Worm (Caenorhabditis elegans) whole organism, L2 larva: ENCODE results near the gene vab-15.

ENCODE experiments used
- C34F6.9 ChIP-seq: fragments of 150-350 bp; optimal IDR thresholded peaks from 2 replicates; lab custom pipeline; 2014; ENCODE audit warnings: missing biosample characterization, missing genetic modification characterization
- R02D3.7 ChIP-seq: fragments of 150-350 bp; optimal IDR thresholded peaks from 2 replicates; lab custom pipeline; 2014; ENCODE audit warnings: missing biosample characterization, missing genetic modification characterization
- Y55F3AM.14 ChIP-seq: fragments of 200-800 bp; sonication (Bioruptor generic); optimal IDR thresholded peaks from 2 replicates; lab custom pipeline; 2018; ENCODE audit warnings: mild to moderate bottlenecking, missing genetic modification characterization, missing compliant biosample characterization
- ZK546.5 ChIP-seq: sonication (generic microtip); optimal IDR thresholded peaks from 2 replicates; lab custom pipeline; 2017; ENCODE audit warnings: missing biosample characterization, missing genetic modification characterization
- alr-1 ChIP-seq: fragments of 150-350 bp; optimal IDR thresholded peaks from 2 replicates; lab custom pipeline; 2014; ENCODE audit warnings: missing biosample characterization, missing genetic modification characterization
- aly-2 ChIP-seq: fragments of 150-350 bp; optimal IDR thresholded peaks from 2 replicates; lab custom pipeline; 2014; ENCODE audit warnings: missing biosample characterization, missing genetic modification characterization
- blmp-1 ChIP-seq: sonication (generic microtip); optimal IDR thresholded peaks from 2 replicates; lab custom pipeline; 2017; ENCODE audit warnings: missing genetic modification characterization, mild to moderate bottlenecking, missing compliant biosample characterization, antibody characterized with exemption, moderate library complexity; ENCODE audit not compliant: insufficient read depth
- ceh-16 ChIP-seq: fragments of 150-350 bp; optimal IDR thresholded peaks from 2 replicates; lab custom pipeline; 2014; ENCODE audit warnings: missing biosample characterization, missing genetic modification characterization
- ceh-82 ChIP-seq: fragments of 150-350 bp; optimal IDR thresholded peaks from 2 replicates; lab custom pipeline; 2014; ENCODE audit warnings: missing biosample characterization, missing genetic modification characterization
- dmd-4 ChIP-seq: sonication (generic microtip); optimal IDR thresholded peaks from 2 replicates; lab custom pipeline; 2017; ENCODE audit warnings: missing biosample characterization, missing genetic modification characterization
- egl-27 ChIP-seq: sonication (generic microtip); optimal IDR thresholded peaks from 3 replicates; lab custom pipeline; 2017; ENCODE audit warnings: missing biosample characterization, missing genetic modification reagents, missing genetic modification characterization
- elt-1 ChIP-seq: fragments of 150-350 bp; optimal IDR thresholded peaks from 2 replicates; lab custom pipeline; 2014; ENCODE audit warnings: missing biosample characterization, missing genetic modification characterization
- fos-1 ChIP-seq: fragments of 150-350 bp; optimal IDR thresholded peaks from 2 replicates; lab custom pipeline; 2014; ENCODE audit warnings: missing biosample characterization, missing genetic modification characterization
- gmeb-1 ChIP-seq: fragments of 150-350 bp; optimal IDR thresholded peaks from 2 replicates; lab custom pipeline; 2014; ENCODE audit warnings: missing biosample characterization, missing genetic modification characterization
- lin-13 ChIP-seq: fragments of 150-350 bp; optimal IDR thresholded peaks from 2 replicates; lab custom pipeline; 2014; ENCODE audit warnings: missing biosample characterization, missing genetic modification reagents, missing genetic modification characterization
- lin-39 ChIP-seq: fragments of 150-350 bp; optimal IDR thresholded peaks from 2 replicates; lab custom pipeline; 2014; ENCODE audit warnings: missing biosample characterization, missing genetic modification reagents, missing genetic modification characterization
- lsy-2 ChIP-seq, 2 experiments: fragments of 150-350 bp in 1 of 2; sonication (generic microtip) in 1 of 2; optimal IDR thresholded peaks; 2 replicates each; lab custom pipeline; 2014 to 2017; ENCODE audit warnings: missing biosample characterization in 2 of 2, missing genetic modification characterization in 2 of 2
- mab-5 ChIP-seq: fragments of 150-350 bp; optimal IDR thresholded peaks from 2 replicates; lab custom pipeline; 2014; ENCODE audit warnings: missing biosample characterization, missing genetic modification characterization
- nhr-10 ChIP-seq: sonication (generic microtip); optimal IDR thresholded peaks from 2 replicates; lab custom pipeline; 2017; ENCODE audit warnings: missing biosample characterization, missing genetic modification characterization
- nhr-11 ChIP-seq: fragments of 150-350 bp; optimal IDR thresholded peaks from 2 replicates; lab custom pipeline; 2014; ENCODE audit warnings: missing biosample characterization, missing genetic modification characterization
- nhr-12 ChIP-seq: fragments of 150-350 bp; optimal IDR thresholded peaks from 2 replicates; lab custom pipeline; 2014; ENCODE audit warnings: missing biosample characterization, missing genetic modification characterization
- nhr-129 ChIP-seq: fragments of 150-350 bp; optimal IDR thresholded peaks from 2 replicates; lab custom pipeline; 2014; ENCODE audit warnings: missing biosample characterization, missing genetic modification characterization
- nhr-23 ChIP-seq: fragments of 150-350 bp; optimal IDR thresholded peaks from 2 replicates; lab custom pipeline; 2014; ENCODE audit warnings: missing biosample characterization, missing genetic modification reagents, missing genetic modification characterization
- nhr-237 ChIP-seq: fragments of 150-350 bp; optimal IDR thresholded peaks from 2 replicates; lab custom pipeline; 2014; ENCODE audit warnings: missing biosample characterization, missing genetic modification characterization
- nhr-25 ChIP-seq: fragments of 150-350 bp; sonication (generic microtip); optimal IDR thresholded peaks from 3 replicates; lab custom pipeline; 2014; ENCODE audit warnings: missing biosample characterization, missing genetic modification characterization
- nhr-77 ChIP-seq: fragments of 150-350 bp; optimal IDR thresholded peaks from 2 replicates; lab custom pipeline; 2014; ENCODE audit warnings: missing biosample characterization, missing genetic modification characterization
- peb-1 ChIP-seq: fragments of 150-350 bp; optimal IDR thresholded peaks from 2 replicates; lab custom pipeline; 2014; ENCODE audit warnings: missing biosample characterization, missing genetic modification characterization
- sem-4 ChIP-seq: fragments of 150-350 bp; optimal IDR thresholded peaks from 2 replicates; lab custom pipeline; 2014; ENCODE audit warnings: missing biosample characterization, missing genetic modification reagents, missing genetic modification characterization
- skn-1 ChIP-seq: sonication (generic microtip); optimal IDR thresholded peaks from 2 replicates; lab custom pipeline; 2017; ENCODE audit warnings: missing biosample characterization, missing genetic modification characterization
- sma-9 ChIP-seq, 2 experiments: fragments of 150-350 bp in 1 of 2; sonication (generic microtip) in 1 of 2; optimal IDR thresholded peaks; 2 replicates each; lab custom pipeline; 2014 to 2016; ENCODE audit warnings: missing genetic modification characterization in 2 of 2, mild to moderate bottlenecking in 1 of 2, missing biosample characterization in 1 of 2, missing compliant biosample characterization in 1 of 2, missing genetic modification reagents in 1 of 2, moderate library complexity in 1 of 2
- unc-39 ChIP-seq: fragments of 150-350 bp; optimal IDR thresholded peaks from 2 replicates; lab custom pipeline; 2014; ENCODE audit warnings: missing biosample characterization, missing genetic modification characterization
- unc-55 ChIP-seq: fragments of 150-350 bp; sonication (generic microtip); optimal IDR thresholded peaks from 3 replicates; lab custom pipeline; 2014; ENCODE audit warnings: missing biosample characterization, missing genetic modification reagents, missing genetic modification characterization
- ztf-1 ChIP-seq: fragments of 200-800 bp; sonication (Bioruptor generic); conservative IDR thresholded peaks from 2 replicates; pipeline ENCODE4 v1.3.6; 2022; ENCODE audit warnings: missing genetic modification characterization, missing compliant biosample characterization
- ztf-11 ChIP-seq: sonication (generic microtip); optimal IDR thresholded peaks from 2 replicates; lab custom pipeline; 2017; ENCODE audit warnings: missing biosample characterization, missing genetic modification characterization
- ztf-4 ChIP-seq: fragments of 150-350 bp; optimal IDR thresholded peaks from 2 replicates; lab custom pipeline; 2014; ENCODE audit warnings: missing biosample characterization, missing genetic modification characterization

vab-15 gene

DNA sequence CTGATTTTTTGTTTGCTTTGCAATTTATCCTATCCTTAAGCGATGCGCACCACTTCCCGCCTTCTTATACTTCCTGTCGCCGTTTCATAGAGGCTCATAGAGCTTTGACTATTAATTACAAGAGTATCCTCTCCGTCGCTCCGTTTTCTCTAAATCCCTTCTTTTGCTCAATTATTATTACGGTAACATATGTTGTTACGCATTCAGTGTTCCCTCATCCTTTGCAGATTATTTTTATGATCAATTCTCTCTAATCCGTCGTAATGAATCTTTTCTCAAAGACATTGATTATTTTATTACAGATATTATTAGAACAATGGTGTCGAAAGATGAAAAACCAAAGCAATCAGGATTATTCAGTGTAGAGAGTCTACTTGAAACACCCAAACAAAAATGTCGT, at the start of gene vab-15:
Gene vab-15, plus strand, starts transcription at position 301 of the 400 bp plus-strand sequence.
- TF ChIP-seq gmeb-1 (tag; lab: Kevin White, UChicago) (no peak), Y55F3AM.14 (GFP tag; lab: Kevin White, UChicago) (no peak)

DNA sequence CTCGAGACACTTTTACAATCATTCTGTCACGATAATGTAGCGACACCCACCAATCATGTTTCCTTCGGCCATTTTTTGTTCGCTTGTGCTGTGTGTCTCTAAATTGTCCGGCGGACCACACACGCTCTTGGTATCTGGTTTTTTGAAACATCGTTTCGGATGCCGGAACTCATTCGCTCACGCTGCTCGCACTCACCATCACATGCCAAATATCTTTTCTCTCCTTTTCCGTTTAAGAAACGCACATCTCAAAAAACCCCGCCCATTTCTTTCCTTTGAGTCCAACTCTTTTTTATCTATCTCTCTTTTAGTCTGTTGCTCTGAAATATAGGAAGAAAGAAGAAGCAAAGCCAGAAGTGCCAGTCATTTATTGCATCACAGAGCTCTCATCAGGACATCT, 48.5 kb upstream of the vab-15 start, which contains the start of gene F36G3.3:
Gene F36G3.3, plus strand, starts transcription at position 306 of the 400 bp plus-strand sequence.
- TF ChIP-seq unc-55 (GFP tag; lab: Kevin White, UChicago), result peak; percentile 31
- no peak for TF ChIP-seq alr-1 (tag; lab: Kevin White, UChicago)
- peak; percentile 11 for TF ChIP-seq C34F6.9 (tag; lab: Kevin White, UChicago)
- TF ChIP-seq, all 48 proteins: peak for 2

DNA sequence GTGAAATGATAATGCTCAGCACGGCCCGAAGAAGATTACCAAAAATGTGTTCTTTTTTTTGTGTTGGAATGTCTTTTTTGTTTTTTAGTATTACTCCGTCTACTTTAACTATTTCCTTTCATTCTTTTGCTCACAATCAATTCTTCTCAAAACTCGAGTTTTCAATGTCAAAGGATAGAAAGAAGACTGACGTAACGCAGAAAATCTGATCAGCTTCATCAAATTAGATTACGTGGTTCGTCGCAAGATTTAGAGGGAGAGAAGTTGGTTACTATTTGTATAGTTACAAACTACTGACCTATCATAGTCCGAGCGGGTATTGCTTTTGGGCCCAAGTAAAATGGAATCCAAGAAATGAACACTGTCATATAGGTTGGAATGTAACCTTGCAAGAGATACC, 43.5 kb upstream of the vab-15 start:
- TF ChIP-seq sma-9 (GFP tag; optimal IDR thresholded peaks at IDR 0.05; lab: Kevin White, UChicago) (peak; percentile 60), sma-9 (tag; optimal IDR thresholded peaks at IDR 0.05; lab: Kevin White, UChicago) (no peak), nhr-10 (no peak)
- TF ChIP-seq, all 48 proteins: peak for 1

DNA sequence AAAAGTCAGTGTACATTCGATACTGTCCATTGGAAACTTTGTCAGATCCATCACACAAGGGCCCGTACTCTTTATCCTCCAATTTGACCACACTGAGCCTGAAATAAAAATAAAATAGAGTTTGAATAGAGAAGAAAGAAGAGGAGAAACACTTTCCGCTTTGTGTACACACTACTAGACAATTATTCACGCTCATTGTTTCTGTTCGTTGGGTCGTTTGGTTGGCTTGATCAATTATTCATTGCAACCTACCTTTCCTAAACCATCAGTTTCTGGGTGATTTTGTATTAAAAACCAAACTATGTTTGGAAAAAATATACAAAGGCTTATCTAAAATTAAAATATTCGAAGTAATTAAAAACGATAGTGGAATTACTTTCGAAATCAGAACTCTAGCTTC, 42.3 kb upstream of the vab-15 start:
- TF ChIP-seq lsy-2 (tag; optimal IDR thresholded peaks at IDR 0.05; lab: Kevin White, UChicago) (no peak), nhr-11 (no peak), ztf-4 (no peak), alr-1 (tag; lab: Kevin White, UChicago) (no peak), R02D3.7 (tag; lab: Kevin White, UChicago) (no peak), lin-39 (tag; lab: Kevin White, UChicago) (no peak), ZK546.5 (tag; lab: Kevin White, UChicago) (no peak), ceh-82 (tag; lab: Kevin White, UChicago) (no peak), nhr-12 (tag; lab: Kevin White, UChicago) (no peak), unc-39 (tag; lab: Kevin White, UChicago) (no peak), egl-27 (tag; lab: Kevin White, UChicago) (no peak), sma-9 (GFP tag; optimal IDR thresholded peaks at IDR 0.05; lab: Kevin White, UChicago) (no peak), sma-9 (tag; optimal IDR thresholded peaks at IDR 0.05; lab: Kevin White, UChicago) (no peak), ztf-1 (GFP tag; lab: Robert Waterston, UW) (no peak), ceh-16 (tag; lab: Kevin White, UChicago) (no peak), nhr-237 (tag; lab: Kevin White, UChicago) (no peak), nhr-77 (tag; lab: Kevin White, UChicago) (no peak), mab-5 (no peak), elt-1 (no peak), fos-1 (tag; lab: Kevin White, UChicago) (no peak), ztf-11 (tag; lab: Kevin White, UChicago) (no peak)

DNA sequence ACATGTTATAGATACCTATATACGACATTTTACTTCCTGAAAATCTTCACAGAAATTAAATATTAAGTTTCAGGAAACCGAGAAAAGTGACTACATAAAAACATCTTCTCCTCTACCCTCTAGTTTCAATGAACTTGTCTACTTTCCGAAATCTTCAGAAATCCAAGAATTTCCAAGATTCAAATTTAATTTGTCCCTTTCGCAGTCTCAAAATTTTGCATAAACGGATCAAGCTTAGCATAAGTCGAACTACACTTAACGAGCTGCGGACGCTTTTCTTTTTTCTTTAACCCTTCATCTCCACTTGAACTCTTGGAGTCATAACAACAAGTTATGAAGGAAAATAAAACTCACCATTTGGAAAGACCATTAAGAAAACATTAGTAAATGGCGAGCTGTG, 41.6 kb upstream of the vab-15 start:
- TF ChIP-seq R02D3.7 (tag; lab: Kevin White, UChicago), result no peak
- TF ChIP-seq sma-9 (GFP tag; optimal IDR thresholded peaks at IDR 0.05; lab: Kevin White, UChicago), result peak; percentile 8
- TF ChIP-seq sma-9 (tag; optimal IDR thresholded peaks at IDR 0.05; lab: Kevin White, UChicago), result no peak
- TF ChIP-seq skn-1 (tag; lab: Kevin White, UChicago), result no peak
- TF ChIP-seq, all 48 proteins: peak for 1

DNA sequence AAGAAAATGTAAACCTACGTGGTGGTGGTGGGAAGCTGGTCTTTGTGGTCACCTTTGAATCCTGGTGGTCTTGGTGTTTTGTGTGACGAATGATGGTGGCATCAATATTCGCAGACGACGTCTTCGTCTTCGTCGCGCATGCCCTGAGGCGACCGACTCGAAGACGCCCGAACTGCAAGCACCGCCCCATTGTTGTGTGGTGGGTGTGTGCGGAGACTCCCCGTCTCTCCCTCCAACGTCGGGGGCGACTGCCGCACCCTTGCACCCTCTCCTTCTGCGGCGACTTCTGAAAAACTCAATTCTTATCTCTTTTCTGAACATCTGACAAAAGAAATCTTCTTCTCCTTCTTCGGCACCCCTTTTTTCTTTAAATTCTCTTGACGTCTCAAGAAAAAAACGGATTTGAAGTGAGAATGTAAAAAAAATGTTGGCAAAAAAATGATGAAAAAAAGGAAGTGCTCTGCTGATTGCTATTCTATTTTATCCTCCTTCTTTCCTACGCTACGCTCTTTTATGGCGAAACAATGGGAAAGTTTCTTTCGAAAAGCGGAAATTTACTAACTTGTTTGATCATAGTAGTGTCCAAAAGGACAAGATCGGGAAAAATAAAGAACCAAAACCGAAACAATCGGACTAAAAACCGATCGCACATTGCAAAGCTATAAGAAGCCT, 39.6 kb upstream of the vab-15 start, which contains the start of gene lgc-47:
Gene lgc-47, minus strand, starts transcription at position 286 of the 672 bp plus-strand sequence.
- no peak for TF ChIP-seq nhr-129 (tag; lab: Kevin White, UChicago)
- no peak for TF ChIP-seq nhr-25 (tag; lab: Kevin White, UChicago)
- TF ChIP-seq ZK546.5 (tag; lab: Kevin White, UChicago), result no peak
- TF ChIP-seq aly-2 (tag; lab: Kevin White, UChicago), result no peak
- no peak for TF ChIP-seq ztf-11 (tag; lab: Kevin White, UChicago)
- no peak for TF ChIP-seq nhr-77 (tag; lab: Kevin White, UChicago)
- TF ChIP-seq nhr-23, result no peak
- no peak for TF ChIP-seq nhr-11
- TF ChIP-seq lin-13 (GFP tag; lab: Kevin White, UChicago), result no peak
- TF ChIP-seq blmp-1 (tag; lab: Kevin White, UChicago), result no peak
- no peak for TF ChIP-seq sem-4 (tag; lab: Kevin White, UChicago)
- TF ChIP-seq dmd-4 (tag; lab: Kevin White, UChicago), result no peak
- TF ChIP-seq peb-1 (tag; lab: Kevin White, UChicago), result no peak
